Fruit fly (Drosophila melanogaster): Measurements from ENCODE around the gene CG3919.

The CG3919 gene

DNA sequence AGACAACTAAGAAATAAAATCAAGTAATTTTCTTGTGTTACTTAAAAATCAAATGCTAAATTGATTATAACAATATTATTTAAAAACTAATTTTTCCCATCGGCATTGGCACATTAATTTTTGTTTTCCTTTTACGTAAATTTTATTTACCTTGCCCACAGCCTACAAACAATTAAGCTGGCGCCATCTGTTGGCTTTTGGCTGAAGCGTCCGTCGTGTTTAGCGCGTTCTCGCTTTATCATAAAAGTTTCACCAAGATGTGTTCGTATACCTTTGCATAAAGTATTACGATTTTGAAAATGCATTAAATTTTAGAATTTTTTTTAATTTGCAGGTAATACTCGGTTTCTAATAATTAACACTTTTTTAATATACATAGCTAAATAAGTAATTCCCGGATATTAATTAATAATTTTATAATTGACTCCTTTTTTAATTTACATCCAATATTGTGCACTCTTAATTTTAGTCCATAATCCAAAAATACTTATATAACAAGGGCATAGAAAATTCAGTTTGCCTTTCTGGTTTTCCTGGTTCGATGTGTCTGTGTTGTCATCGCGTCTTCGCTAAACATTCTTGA, 13.3 kb upstream of the CG3919 start (continued):
- 0 out of 3 replicates have a peak, but pooled peaks have one; percentile 19 for TF ChIP-seq eg (GFP tag; IDR thresholded peaks at IDR 0.05)
- TF ChIP-seq CG6276 (GFP tag; optimal IDR thresholded peaks at IDR 0.05): no peak
- no peak for TF ChIP-seq Sox14 (GFP tag; optimal IDR thresholded peaks at IDR 0.05)
- no peak for TF ChIP-seq CG4318 (GFP tag; optimal IDR thresholded peaks at IDR 0.05)
- peak; percentile 44 for TF ChIP-seq svp (GFP tag)
- peak; percentile 9 for TF ChIP-seq achi (GFP tag; optimal IDR thresholded peaks at IDR 0.05)
- TF ChIP-seq CG11294 (GFP tag; IDR thresholded peaks at IDR 0.05): no peak
- TF ChIP-seq Eip75B (GFP tag; optimal IDR thresholded peaks at IDR 0.05): no peak
- no peak for TF ChIP-seq CG6854 (GFP tag; optimal IDR thresholded peaks at IDR 0.05)

DNA sequence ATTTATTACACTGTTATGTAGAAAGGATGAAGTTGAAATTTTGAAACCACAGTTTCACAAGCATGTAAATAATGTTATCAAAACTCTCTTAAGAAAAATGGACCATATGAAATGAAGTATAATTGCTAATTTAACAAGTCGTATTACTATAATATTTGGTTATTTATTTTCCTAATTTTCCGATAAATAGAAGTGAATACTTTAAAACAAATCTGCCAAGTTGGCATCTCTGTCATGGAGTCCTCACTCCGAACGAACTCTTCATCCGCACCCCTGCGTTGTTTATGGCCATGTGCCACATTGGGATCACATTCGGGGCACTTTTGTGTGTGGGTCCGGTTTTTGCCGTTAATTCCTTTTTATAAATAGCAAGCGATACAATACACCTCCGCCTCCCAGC, 10.6 kb upstream of the CG3919 start:
- TF ChIP-seq Hr39 (GFP tag; optimal IDR thresholded peaks at IDR 0.05) (no peak), CG4318 (GFP tag; optimal IDR thresholded peaks at IDR 0.05) (no peak)

dm6 chr3L:14402632-14403031, 7.8 kb upstream of the CG3919 start, which contains the start of gene CG3868:
Gene CG3868, minus strand, starts transcription at chr3L:14402725.
- TF ChIP-seq vri (GFP tag; optimal IDR thresholded peaks at IDR 0.05): peak; percentile 47
- no peak for TF ChIP-seq achi (GFP tag; optimal IDR thresholded peaks at IDR 0.05)

- TF ChIP-seq CG7368 (GFP tag; optimal IDR thresholded peaks at IDR 0.05): no peak
- no peak for TF ChIP-seq Eip78C (GFP tag)
- no peak for TF ChIP-seq Hr4 (GFP tag; optimal IDR thresholded peaks at IDR 0.05)
- TF ChIP-seq CG32006 (GFP tag; optimal IDR thresholded peaks at IDR 0.05): no peak
- no peak for TF ChIP-seq CG4318 (GFP tag; optimal IDR thresholded peaks at IDR 0.05)
- TF ChIP-seq Blimp-1 (GFP tag; optimal IDR thresholded peaks at IDR 0.05): no peak
- TF ChIP-seq CG11902 (GFP tag; optimal IDR thresholded peaks at IDR 0.05): no peak
Observed at dm6 chr3L:14406613-14407012, 3.8 kb upstream of the CG3919 start.

dm6 chr3L:14408734-14409133, 1.7 kb upstream of the CG3919 start:
- TF ChIP-seq Sox15 (GFP tag; optimal IDR thresholded peaks at IDR 0.05): no peak
- no peak for TF ChIP-seq achi (GFP tag; optimal IDR thresholded peaks at IDR 0.05)
- no peak for TF ChIP-seq Hr4 (GFP tag; optimal IDR thresholded peaks at IDR 0.05)
- no peak for TF ChIP-seq Gug (GFP tag; IDR thresholded peaks at IDR 0.05)
- no peak for TF ChIP-seq Met (GFP tag; optimal IDR thresholded peaks at IDR 0.05)
- no peak for TF ChIP-seq topi (GFP tag; optimal IDR thresholded peaks at IDR 0.05)
- TF ChIP-seq Smox (GFP tag; optimal IDR thresholded peaks at IDR 0.05): no peak
- TF ChIP-seq salr (GFP tag; optimal IDR thresholded peaks at IDR 0.05): no peak

dm6 chr3L:14409419-14410145, 844 bp upstream of the CG3919 start, which contains the start of gene stwl:
Gene stwl, minus strand, starts transcription at chr3L:14409939.
- TF ChIP-seq fkh (GFP tag; optimal IDR thresholded peaks at IDR 0.05) (no peak), Eip78C (GFP tag) (peak; percentile 71), CG8632 (GFP tag; optimal IDR thresholded peaks at IDR 0.05) (no peak), CG3032 (tag; optimal IDR thresholded peaks at IDR 0.05) (peak; percentile 16), salr (GFP tag; optimal IDR thresholded peaks at IDR 0.05) (no peak), esn (GFP tag; optimal IDR thresholded peaks at IDR 0.05) (no peak), Blimp-1 (GFP tag; optimal IDR thresholded peaks at IDR 0.05) (no peak), lz (GFP tag; optimal IDR thresholded peaks at IDR 0.05) (peak; percentile 43), Sox14 (GFP tag; optimal IDR thresholded peaks at IDR 0.05) (peak; percentile 57), CG6792 (GFP tag; optimal IDR thresholded peaks at IDR 0.05) (no peak), vri (GFP tag; optimal IDR thresholded peaks at IDR 0.05) (no peak), CG34406 (GFP tag; optimal IDR thresholded peaks at IDR 0.05) (no peak), net (GFP tag; optimal IDR thresholded peaks at IDR 0.05) (no peak), cyc (GFP tag; optimal IDR thresholded peaks at IDR 0.05) (peak; percentile 52), Hr38 (GFP tag; optimal IDR thresholded peaks at IDR 0.05) (peak; percentile 18), CG6163 (GFP tag; IDR thresholded peaks at IDR 0.05) (peak; percentile 67), CG6808 (GFP tag; optimal IDR thresholded peaks at IDR 0.05) (no peak), CG8119 (GFP tag; IDR thresholded peaks at IDR 0.05) (no peak; the same call in 1 of the 3 replicates), Eip93F (GFP tag; optimal IDR thresholded peaks at IDR 0.05) (no peak), CG32006 (GFP tag; optimal IDR thresholded peaks at IDR 0.05) (no peak), dac (GFP tag; optimal IDR thresholded peaks at IDR 0.05) (no peak), CG11902 (GFP tag; optimal IDR thresholded peaks at IDR 0.05) (peak; percentile 46), ss (GFP tag; optimal IDR thresholded peaks at IDR 0.05) (no peak), CG15336 (GFP tag; IDR thresholded peaks at IDR 0.05) (no peak)
